Worm (Caenorhabditis elegans) whole organism, L4 larva: ENCODE results near the gene bca-1.

ENCODE experiments used
- ceh-28 ChIP-seq: fragments of 150-350 bp; optimal IDR thresholded peaks from 2 replicates; lab custom pipeline; 2014; ENCODE audit warnings: missing biosample characterization, missing genetic modification reagents, missing genetic modification characterization
- egl-27 ChIP-seq: sonication (generic microtip); optimal IDR thresholded peaks from 3 replicates; lab custom pipeline; 2017; ENCODE audit warnings: missing biosample characterization, missing genetic modification reagents, missing genetic modification characterization
- lin-39 ChIP-seq: fragments of 150-350 bp; optimal IDR thresholded peaks from 2 replicates; lab custom pipeline; 2014; ENCODE audit warnings: missing biosample characterization, missing genetic modification reagents, missing genetic modification characterization
- mxl-3 ChIP-seq: fragments of 200-800 bp; sonication (Bioruptor generic); optimal IDR thresholded peaks from 2 replicates; lab custom pipeline; 2018; ENCODE audit warnings: mild to moderate bottlenecking, missing genetic modification characterization, missing compliant biosample characterization
- nhr-10 ChIP-seq: fragments of 150-350 bp; optimal IDR thresholded peaks from 2 replicates; lab custom pipeline; 2014; ENCODE audit warnings: missing biosample characterization, missing genetic modification characterization
- spr-1 ChIP-seq: sonication (generic microtip); optimal IDR thresholded peaks from 2 replicates; lab custom pipeline; 2016; ENCODE audit warnings: mild to moderate bottlenecking, missing genetic modification characterization, missing compliant biosample characterization

DNA sequence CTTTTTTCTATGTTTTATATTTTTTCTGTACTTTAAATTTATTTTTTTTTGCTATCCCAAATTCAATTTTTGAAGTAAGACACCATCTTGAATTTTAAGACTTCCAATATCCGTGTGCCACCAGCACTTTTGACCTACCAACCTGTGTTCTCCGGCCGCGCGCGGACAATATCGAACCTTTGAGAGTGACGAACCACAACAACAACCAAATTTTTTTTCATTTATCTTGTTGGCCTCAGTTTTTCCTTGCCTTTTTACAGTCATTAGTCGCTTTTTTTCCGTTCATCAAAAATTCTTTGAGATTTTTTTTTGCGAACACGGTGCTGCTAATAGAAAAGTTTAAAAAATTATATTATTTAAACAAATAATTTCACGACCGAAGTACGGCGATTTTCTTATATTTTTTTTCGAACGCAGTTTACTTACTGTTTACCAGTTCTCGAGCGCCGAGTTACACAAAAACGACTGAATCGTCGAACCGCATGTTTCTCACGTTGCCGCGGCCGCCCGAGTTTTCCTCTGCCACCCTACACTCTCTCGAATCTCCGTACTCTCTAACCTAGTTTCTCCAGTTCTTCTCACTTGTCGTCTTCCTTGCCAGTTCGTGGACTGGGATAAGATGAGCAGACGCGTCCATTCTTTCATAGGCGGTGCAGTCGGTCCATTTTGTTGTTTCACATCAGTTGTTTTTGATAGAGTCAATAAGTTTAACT is 35.5 kb upstream of the bca-1 start:
- peak; percentile 96 for TF ChIP-seq mxl-3 (GFP tag; lab: Kevin White, UChicago)
- TF ChIP-seq spr-1: no peak
- no peak for TF ChIP-seq egl-27
- no peak for TF ChIP-seq ceh-28 (tag; lab: Kevin White, UChicago)
- TF ChIP-seq nhr-10: no peak
- TF ChIP-seq lin-39 (tag; lab: Kevin White, UChicago): no peak
